Fruit fly (Drosophila melanogaster) whole organism, prepupa: ENCODE measurements around the gene CG13694.

Experiments used
- Blimp-1 ChIP-seq: fragments of 200-800 bp; sonication (Bioruptor generic); optimal IDR thresholded peaks from 3 replicates; lab custom pipeline; 2017; ENCODE audit warnings: missing biosample characterization, missing genetic modification characterization, mild to moderate bottlenecking, moderate library complexity, missing genetic modification reagents
- CG11294 ChIP-seq: fragments of 200-800 bp; sonication (Bioruptor generic); IDR thresholded peaks from 2 replicates; pipeline ENCODE4 v1.3.6; 2022; ENCODE audit warnings: missing biosample characterization, missing genetic modification characterization
- CG11902 ChIP-seq: fragments of 200-800 bp; sonication (Bioruptor generic); optimal IDR thresholded peaks from 3 replicates; lab custom pipeline; 2016; ENCODE audit warnings: missing biosample characterization, missing genetic modification characterization
- CG15336 ChIP-seq: fragments of 200-800 bp; sonication (Bioruptor generic); IDR thresholded peaks from 2 replicates; pipeline ENCODE4 v1.3.6; 2022; ENCODE audit warnings: missing biosample characterization, missing genetic modification characterization
- CG1621 ChIP-seq: fragments of 200-800 bp; sonication (Bioruptor generic); optimal IDR thresholded peaks from 3 replicates; lab custom pipeline; 2018; ENCODE audit warnings: missing biosample characterization, mild to moderate bottlenecking, missing genetic modification characterization
- CG16779 ChIP-seq: fragments of 200-800 bp; sonication (Bioruptor generic); optimal IDR thresholded peaks from 3 replicates; lab custom pipeline; 2017; ENCODE audit warnings: missing biosample characterization, mild to moderate bottlenecking, missing genetic modification characterization
- CG3032 ChIP-seq: fragments of 200-800 bp; optimal IDR thresholded peaks from 2 replicates; lab custom pipeline; 2019; ENCODE audit warnings: missing biosample characterization, mild to moderate bottlenecking, missing genetic modification characterization, moderate library complexity
- CG32006 ChIP-seq: fragments of 200-800 bp; sonication (Bioruptor generic); optimal IDR thresholded peaks from 3 replicates; lab custom pipeline; 2017; ENCODE audit warnings: missing biosample characterization, mild to moderate bottlenecking, missing genetic modification characterization
- CG4318 ChIP-seq: fragments of 200-800 bp; sonication (Bioruptor generic); optimal IDR thresholded peaks from 3 replicates; lab custom pipeline; 2017; ENCODE audit warnings: missing biosample characterization, mild to moderate bottlenecking, missing genetic modification characterization
- CG6163 ChIP-seq: fragments of 200-800 bp; sonication (Bioruptor generic); IDR thresholded peaks from 3 replicates; pipeline ENCODE4 v1.3.6; 2022; ENCODE audit warnings: missing biosample characterization, missing genetic modification characterization
- CG6276 ChIP-seq: fragments of 200-800 bp; sonication (Bioruptor generic); optimal IDR thresholded peaks from 2 replicates; lab custom pipeline; 2017; ENCODE audit warnings: missing biosample characterization, mild to moderate bottlenecking, missing genetic modification characterization
- CG6792 ChIP-seq: fragments of 200-800 bp; sonication (Bioruptor generic); optimal IDR thresholded peaks from 3 replicates; lab custom pipeline; 2016; ENCODE audit warnings: missing biosample characterization, missing genetic modification characterization
- CG6808 ChIP-seq: fragments of 200-800 bp; sonication (Bioruptor generic); optimal IDR thresholded peaks from 3 replicates; lab custom pipeline; 2017; ENCODE audit warnings: missing biosample characterization, missing genetic modification characterization, mild to moderate bottlenecking, moderate library complexity, missing genetic modification reagents
- CG7368 ChIP-seq: fragments of 200-800 bp; sonication (Bioruptor generic); optimal IDR thresholded peaks from 3 replicates; lab custom pipeline; 2016; ENCODE audit warnings: missing biosample characterization, missing genetic modification characterization
- CG8119 ChIP-seq: fragments of 200-800 bp; sonication (Bioruptor generic); IDR thresholded peaks from 3 replicates; pipeline ENCODE4 v1.3.6; 2022; ENCODE audit warnings: missing biosample characterization, missing genetic modification characterization
- CG8319 ChIP-seq: fragments of 200-800 bp; sonication (Bioruptor generic); optimal IDR thresholded peaks from 3 replicates; lab custom pipeline; 2016; ENCODE audit warnings: missing biosample characterization, missing genetic modification characterization
- CG9139 ChIP-seq: fragments of 200-800 bp; sonication (Bioruptor generic); optimal IDR thresholded peaks from 3 replicates; lab custom pipeline; 2017; ENCODE audit warnings: missing biosample characterization, mild to moderate bottlenecking, missing genetic modification characterization
- Eip78C ChIP-seq: fragments of 200-800 bp; sonication (Bioruptor generic); peaks from one replicate; lab custom pipeline; 2016; ENCODE audit warnings: missing biosample characterization, missing genetic modification characterization
- Eip93F ChIP-seq: fragments of 200-800 bp; sonication (Bioruptor generic); optimal IDR thresholded peaks from 2 replicates; lab custom pipeline; 2016; ENCODE audit warnings: missing biosample characterization, mild to moderate bottlenecking, missing genetic modification characterization
- Ets96B ChIP-seq: fragments of 200-800 bp; optimal IDR thresholded peaks from 2 replicates; lab custom pipeline; 2019; ENCODE audit warnings: missing biosample characterization, mild to moderate bottlenecking, missing genetic modification characterization, moderate library complexity
- Gug ChIP-seq: fragments of 200-800 bp; sonication (Bioruptor generic); IDR thresholded peaks from 2 replicates; pipeline ENCODE4 v1.3.6; 2022; ENCODE audit warnings: missing biosample characterization, missing genetic modification characterization
- Hr38 ChIP-seq: sonication (Bioruptor generic); optimal IDR thresholded peaks from 2 replicates; lab custom pipeline; 2016; ENCODE audit warnings: missing biosample characterization, missing genetic modification characterization
- Hr4 ChIP-seq: fragments of 200-800 bp; sonication (Bioruptor generic); optimal IDR thresholded peaks from 3 replicates; lab custom pipeline; 2016; ENCODE audit warnings: missing biosample characterization, missing genetic modification characterization
- Lpt ChIP-seq: fragments of 200-800 bp; sonication (Bioruptor generic); optimal IDR thresholded peaks from 3 replicates; lab custom pipeline; 2016; ENCODE audit warnings: missing biosample characterization, missing genetic modification characterization
- OdsH ChIP-seq: fragments of 200-800 bp; sonication (Bioruptor generic); optimal IDR thresholded peaks from 3 replicates; lab custom pipeline; 2016; ENCODE audit warnings: missing biosample characterization, missing genetic modification characterization
- Smox ChIP-seq: fragments of 200-800 bp; sonication (Bioruptor generic); optimal IDR thresholded peaks from 3 replicates; lab custom pipeline; 2016; ENCODE audit warnings: missing biosample characterization, missing genetic modification characterization
- Sox102F ChIP-seq: fragments of 200-800 bp; sonication (Bioruptor generic); optimal IDR thresholded peaks from 2 replicates; lab custom pipeline; 2016; ENCODE audit warnings: missing biosample characterization, mild to moderate bottlenecking, missing genetic modification characterization
- Sox14 ChIP-seq: fragments of 200-800 bp; sonication (Bioruptor generic); optimal IDR thresholded peaks from 3 replicates; lab custom pipeline; 2016; ENCODE audit warnings: missing biosample characterization, missing genetic modification characterization
- acj6 ChIP-seq: fragments of 200-800 bp; sonication (Bioruptor generic); optimal IDR thresholded peaks from 3 replicates; lab custom pipeline; 2016; ENCODE audit warnings: missing biosample characterization, missing genetic modification characterization
- fd59A ChIP-seq: fragments of 200-800 bp; sonication (Bioruptor generic); optimal IDR thresholded peaks from 2 replicates; lab custom pipeline; 2017; ENCODE audit warnings: missing biosample characterization, mild to moderate bottlenecking, missing genetic modification characterization, missing genetic modification reagents
- fd85E ChIP-seq: fragments of 200-800 bp; sonication (Bioruptor generic); optimal IDR thresholded peaks from 3 replicates; lab custom pipeline; 2016; ENCODE audit warnings: missing biosample characterization, missing genetic modification characterization
- fkh ChIP-seq: fragments of 200-800 bp; sonication (Bioruptor generic); optimal IDR thresholded peaks from 3 replicates; lab custom pipeline; 2017; ENCODE audit warnings: missing biosample characterization, mild to moderate bottlenecking, missing genetic modification characterization, moderate library complexity
- net ChIP-seq: fragments of 200-800 bp; sonication (Bioruptor generic); optimal IDR thresholded peaks from 3 replicates; lab custom pipeline; 2016; ENCODE audit warnings: missing biosample characterization, missing genetic modification characterization
- pdm3 ChIP-seq: fragments of 200-800 bp; sonication (Bioruptor generic); optimal IDR thresholded peaks from 3 replicates; lab custom pipeline; 2016; ENCODE audit warnings: missing biosample characterization, missing genetic modification characterization
- salr ChIP-seq, 2 experiments: fragments of 200-800 bp; sonication (Bioruptor generic); optimal IDR thresholded peaks; 3 replicates each; lab custom pipeline; 2016 to 2018; ENCODE audit warnings: missing biosample characterization in 2 of 2, missing genetic modification characterization in 2 of 2, mild to moderate bottlenecking in 1 of 2
- ss ChIP-seq, 2 experiments: fragments of 200-800 bp; sonication (Bioruptor generic); optimal IDR thresholded peaks; 2 replicates in 1 of 2; 3 replicates in 1 of 2; lab custom pipeline; 2017 to 2018; ENCODE audit warnings: mild to moderate bottlenecking in 2 of 2, missing biosample characterization in 2 of 2, missing genetic modification characterization in 2 of 2, moderate library complexity in 1 of 2
- svp ChIP-seq: fragments of 200-800 bp; sonication (Bioruptor generic); peaks from one replicate; lab custom pipeline; 2016; ENCODE audit warnings: missing biosample characterization, missing genetic modification characterization
- vri ChIP-seq: fragments of 200-800 bp; sonication (Bioruptor generic); optimal IDR thresholded peaks from 3 replicates; lab custom pipeline; 2016; ENCODE audit warnings: missing biosample characterization, mild to moderate bottlenecking, missing genetic modification characterization

Gene CG13694

dm6 chr2L:128296-128715 lies 12.0 kb upstream of the CG13694 start (continued):
- 0 out of 3 replicates have a peak, but pooled peaks have one; percentile 14 for TF ChIP-seq CG8119 (GFP tag; lab: Robert Waterston, UW)
- TF ChIP-seq Eip78C (GFP tag; lab: Kevin White, UChicago): peak; percentile 76
- no peak for TF ChIP-seq pdm3 (GFP tag; lab: Kevin White, UChicago)
- peak; percentile 85 for TF ChIP-seq Sox14 (GFP tag; lab: Kevin White, UChicago)
- TF ChIP-seq Smox (GFP tag; lab: Kevin White, UChicago): no peak
- TF ChIP-seq CG32006: no peak
- no peak for TF ChIP-seq Gug (GFP tag; lab: Robert Waterston, UW)
- TF ChIP-seq acj6: no peak
- TF ChIP-seq Sox102F (GFP tag; lab: Kevin White, UChicago): no peak
- TF ChIP-seq OdsH (GFP tag; lab: Kevin White, UChicago): no peak
- peak; percentile 37 for TF ChIP-seq CG9139
- TF ChIP-seq CG6792 (GFP tag; lab: Kevin White, UChicago): no peak
- no peak for TF ChIP-seq fd85E (GFP tag; lab: Kevin White, UChicago)
- no peak for TF ChIP-seq CG4318 (GFP tag; lab: Kevin White, UChicago)
- TF ChIP-seq fd59A (GFP tag; lab: Kevin White, UChicago): no peak
- peak in 1 of 2 experiments; percentile 62 for TF ChIP-seq ss (GFP tag; optimal IDR thresholded peaks at IDR 0.05; lab: Kevin White, UChicago)
- no peak for TF ChIP-seq CG8319 (GFP tag; lab: Kevin White, UChicago)
- TF ChIP-seq CG11902: no peak
- TF ChIP-seq Ets96B (tag; lab: Kevin White, UChicago): no peak
- TF ChIP-seq CG15336: no peak
- no peak for TF ChIP-seq CG3032
- TF ChIP-seq net (GFP tag; lab: Kevin White, UChicago): no peak

dm6 chr2L:125364-126252 lies 9.3 kb upstream of the CG13694 start:
- TF ChIP-seq CG7368: no peak
- TF ChIP-seq Eip78C (GFP tag; lab: Kevin White, UChicago): peak; percentile 60
- no peak for TF ChIP-seq CG6808 (GFP tag; lab: Kevin White, UChicago)
- peak; percentile 91 for TF ChIP-seq svp (GFP tag; lab: Kevin White, UChicago)
- TF ChIP-seq CG6276: peak; percentile 41
- peak; percentile 20 for TF ChIP-seq vri
- no peak for TF ChIP-seq CG11294 (GFP tag; lab: Robert Waterston, UW)
- no peak for TF ChIP-seq acj6
- peak; percentile 7 for TF ChIP-seq fkh

dm6 chr2L:123007-123327 lies 6.7 kb upstream of the CG13694 start:
- TF ChIP-seq Blimp-1 (GFP tag; lab: Kevin White, UChicago) (no peak), svp (GFP tag; lab: Kevin White, UChicago) (no peak), salr (GFP tag; optimal IDR thresholded peaks at IDR 0.05; lab: Kevin White, UChicago) (no peak)
- TF ChIP-seq, all 60 proteins: peak for 0

dm6 chr2L:122167-123006 lies 6.1 kb upstream of the CG13694 start:
- TF ChIP-seq Eip93F: no peak
- TF ChIP-seq Eip78C (GFP tag; lab: Kevin White, UChicago): peak; percentile 68

- peak; percentile 80 for TF ChIP-seq Lpt
- TF ChIP-seq ss (GFP tag; optimal IDR thresholded peaks at IDR 0.05; lab: Kevin White, UChicago): peak; percentile 10 to 23
- TF ChIP-seq CG9139: no peak
- no peak for TF ChIP-seq CG1621
- no peak for TF ChIP-seq CG3032
- TF ChIP-seq CG15336: peak; percentile 52; the same call in 1 of the 2 replicates
- TF ChIP-seq fkh: peak; percentile 30
- TF ChIP-seq CG8119 (GFP tag; lab: Robert Waterston, UW): peak; percentile 61; the same call in 2 of the 3 replicates
- TF ChIP-seq Hr38 (GFP tag; lab: Kevin White, UChicago): no peak
- TF ChIP-seq CG6163 (GFP tag; lab: Robert Waterston, UW): peak; percentile 58; the same call in 2 of the 3 replicates
- peak; percentile 44 for TF ChIP-seq CG16779 (tag; lab: Kevin White, UChicago)
- no peak for TF ChIP-seq Hr4
Observed at dm6 chr2L:121456-121831, 5.2 kb upstream of the CG13694 start, which contains the start of gene CG4822. CG4822 (minus strand) TSS chr2L:121754.
